Fruit fly (Drosophila melanogaster) whole organism, embryonic: ENCODE measurements around the gene CG10165.

Experiments
- Antp ChIP-seq: fragments of 200-800 bp; sonication (Bioruptor generic); optimal IDR thresholded peaks from 3 replicates; lab custom pipeline; 2016; ENCODE audit warnings: missing biosample characterization, missing genetic modification characterization
- Asciz ChIP-seq: fragments of 200-800 bp; sonication (Bioruptor generic); optimal IDR thresholded peaks from 2 replicates; lab custom pipeline; 2017; ENCODE audit warnings: missing biosample characterization, mild to moderate bottlenecking, missing genetic modification characterization, missing genetic modification reagents
- CG10431 ChIP-seq: fragments of 200-800 bp; sonication (Bioruptor generic); optimal IDR thresholded peaks from 3 replicates; lab custom pipeline; 2018; ENCODE audit warnings: missing biosample characterization, mild to moderate bottlenecking, missing genetic modification characterization
- CG12155 ChIP-seq: fragments of 200-800 bp; sonication (Bioruptor generic); optimal IDR thresholded peaks from 3 replicates; lab custom pipeline; 2016; ENCODE audit warnings: missing biosample characterization, missing genetic modification characterization
- CG1233 ChIP-seq: fragments of 200-800 bp; sonication (Bioruptor generic); optimal IDR thresholded peaks from 4 replicates; lab custom pipeline; 2018; ENCODE audit warnings: missing biosample characterization, mild to moderate bottlenecking, missing genetic modification characterization
- CG12659 ChIP-seq: fragments of 200-800 bp; sonication (Bioruptor generic); optimal IDR thresholded peaks from 3 replicates; lab custom pipeline; 2017; ENCODE audit warnings: mild to moderate bottlenecking, missing biosample characterization, missing genetic modification reagents, missing genetic modification characterization
- CG13775 ChIP-seq: fragments of 200-800 bp; sonication (Bioruptor generic); optimal IDR thresholded peaks from 3 replicates; lab custom pipeline; 2017; ENCODE audit warnings: missing biosample characterization, mild to moderate bottlenecking, missing genetic modification characterization
- CG15073 ChIP-seq: fragments of 200-800 bp; sonication (Bioruptor generic); optimal IDR thresholded peaks from 2 replicates; lab custom pipeline; 2016; ENCODE audit warnings: missing biosample characterization, missing genetic modification characterization
- CG18262 ChIP-seq: fragments of 200-800 bp; optimal IDR thresholded peaks from 3 replicates; lab custom pipeline; 2019; ENCODE audit warnings: missing biosample characterization, mild to moderate bottlenecking, missing genetic modification characterization, moderate library complexity
- CG18599 ChIP-seq: fragments of 200-800 bp; sonication (Bioruptor generic); optimal IDR thresholded peaks from 3 replicates; lab custom pipeline; 2017; ENCODE audit warnings: missing biosample characterization, missing genetic modification characterization, mild to moderate bottlenecking, moderate library complexity, missing genetic modification reagents
- CG4424 ChIP-seq: fragments of 200-800 bp; sonication (Bioruptor generic); optimal IDR thresholded peaks from 3 replicates; lab custom pipeline; 2016; ENCODE audit warnings: missing biosample characterization, missing genetic modification characterization
- CG4820 ChIP-seq: fragments of 200-800 bp; sonication (Bioruptor generic); optimal IDR thresholded peaks from 3 replicates; lab custom pipeline; 2016; ENCODE audit warnings: missing biosample characterization, missing genetic modification characterization
- CG4854 ChIP-seq: fragments of 200-800 bp; sonication (Bioruptor generic); optimal IDR thresholded peaks from 2 replicates; lab custom pipeline; 2016; ENCODE audit warnings: missing biosample characterization, missing genetic modification characterization, inconsistent platforms
- CG6254 ChIP-seq: fragments of 200-800 bp; sonication (Bioruptor generic); optimal IDR thresholded peaks from 3 replicates; lab custom pipeline; 2017; ENCODE audit warnings: mild to moderate bottlenecking, missing biosample characterization, missing genetic modification reagents, missing genetic modification characterization
- CG6813 ChIP-seq: fragments of 200-800 bp; sonication (Bioruptor generic); optimal IDR thresholded peaks from 2 replicates; lab custom pipeline; 2017; ENCODE audit warnings: missing biosample characterization, missing genetic modification characterization, mild to moderate bottlenecking, moderate library complexity, missing genetic modification reagents
- CG7839 ChIP-seq: fragments of 200-800 bp; sonication (Bioruptor generic); optimal IDR thresholded peaks from 3 replicates; lab custom pipeline; 2018; ENCODE audit warnings: missing biosample characterization, mild to moderate bottlenecking, missing genetic modification characterization, moderate library complexity
- CG8924 ChIP-seq: fragments of 200-800 bp; optimal IDR thresholded peaks from 3 replicates; lab custom pipeline; 2019; ENCODE audit warnings: missing biosample characterization, mild to moderate bottlenecking, missing genetic modification characterization, moderate library complexity
- H15 ChIP-seq: fragments of 200-800 bp; sonication (Bioruptor generic); IDR thresholded peaks from 3 replicates; pipeline ENCODE4 v1.3.6; 2022; ENCODE audit warnings: missing biosample characterization, missing genetic modification characterization
- HLH3B ChIP-seq: fragments of 200-800 bp; sonication (Bioruptor generic); IDR thresholded peaks from 2 replicates; pipeline ENCODE4 v1.3.6; 2022; ENCODE audit warnings: missing biosample characterization, missing genetic modification characterization
- Hr3 ChIP-seq: fragments of 200-800 bp; sonication (Bioruptor generic); optimal IDR thresholded peaks from 3 replicates; lab custom pipeline; 2016; ENCODE audit warnings: missing biosample characterization, missing genetic modification characterization
- Lhr ChIP-seq: fragments of 200-800 bp; sonication (Bioruptor generic); optimal IDR thresholded peaks from 3 replicates; lab custom pipeline; 2017; ENCODE audit warnings: mild to moderate bottlenecking, missing biosample characterization, missing genetic modification reagents, missing genetic modification characterization
- Rfx ChIP-seq: fragments of 200-800 bp; sonication (Bioruptor generic); IDR thresholded peaks from 2 replicates; pipeline ENCODE4 v1.3.6; 2022; ENCODE audit warnings: missing biosample characterization, missing genetic modification characterization
- Sox100B ChIP-seq: fragments of 200-800 bp; sonication (Bioruptor generic); optimal IDR thresholded peaks from 3 replicates; lab custom pipeline; 2018; ENCODE audit warnings: missing biosample characterization, mild to moderate bottlenecking, missing genetic modification characterization
- Xbp1 ChIP-seq: fragments of 200-800 bp; sonication (Bioruptor generic); optimal IDR thresholded peaks from 3 replicates; lab custom pipeline; 2016; ENCODE audit warnings: missing biosample characterization, mild to moderate bottlenecking, missing genetic modification characterization
- Xrp1 ChIP-seq: fragments of 200-800 bp; sonication (Bioruptor generic); IDR thresholded peaks from 2 replicates; pipeline ENCODE4 v1.3.6; 2022; ENCODE audit warnings: missing biosample characterization, missing genetic modification characterization
- ara ChIP-seq: fragments of 200-800 bp; sonication (Bioruptor generic); IDR thresholded peaks from 2 replicates; pipeline ENCODE4 v1.3.6; 2022; ENCODE audit warnings: missing biosample characterization, missing genetic modification characterization
- bbx ChIP-seq: fragments of 200-800 bp; sonication (Bioruptor generic); IDR thresholded peaks from 2 replicates; pipeline ENCODE4 v1.3.6; 2022; ENCODE audit warnings: missing biosample characterization, missing genetic modification characterization; ENCODE audit not compliant: partially characterized antibody
- bsh ChIP-seq, 2 experiments: fragments of 200-800 bp; sonication (Bioruptor generic); optimal IDR thresholded peaks; 2 replicates each; lab custom pipeline; 2017 to 2018; ENCODE audit warnings: mild to moderate bottlenecking in 2 of 2, missing biosample characterization in 2 of 2, missing genetic modification characterization in 2 of 2, moderate library complexity in 1 of 2
- ci ChIP-seq: fragments of 200-800 bp; sonication (Bioruptor generic); IDR thresholded peaks from 3 replicates; pipeline ENCODE4 v1.3.6; 2022; ENCODE audit warnings: missing biosample characterization, missing genetic modification characterization
- dmrt11E ChIP-seq: fragments of 200-800 bp; sonication (Bioruptor generic); optimal IDR thresholded peaks from 3 replicates; lab custom pipeline; 2018; ENCODE audit warnings: missing biosample characterization, mild to moderate bottlenecking, missing genetic modification characterization, moderate library complexity
- dysf ChIP-seq: fragments of 200-800 bp; sonication (Bioruptor generic); IDR thresholded peaks from 3 replicates; pipeline ENCODE4 v1.3.6; 2022; ENCODE audit warnings: missing biosample characterization, missing genetic modification characterization
- fd64A ChIP-seq: fragments of 200-800 bp; sonication (Bioruptor generic); optimal IDR thresholded peaks from 3 replicates; lab custom pipeline; 2018; ENCODE audit warnings: missing biosample characterization, mild to moderate bottlenecking, missing genetic modification characterization
- gcm ChIP-seq: fragments of 200-800 bp; sonication (Bioruptor generic); optimal IDR thresholded peaks from 2 replicates; lab custom pipeline; 2019; ENCODE audit warnings: missing biosample characterization, mild to moderate bottlenecking, missing genetic modification characterization, moderate library complexity
- gsb-n ChIP-seq: fragments of 200-800 bp; sonication (Bioruptor generic); optimal IDR thresholded peaks from 3 replicates; lab custom pipeline; 2018; ENCODE audit warnings: missing biosample characterization, mild to moderate bottlenecking, missing genetic modification characterization
- hbn ChIP-seq: fragments of 200-800 bp; sonication (Bioruptor generic); IDR thresholded peaks from 2 replicates; pipeline ENCODE4 v1.3.6; 2022; ENCODE audit warnings: missing biosample characterization, missing genetic modification characterization; ENCODE audit not compliant: partially characterized antibody
- her ChIP-seq: fragments of 200-800 bp; sonication (Bioruptor generic); optimal IDR thresholded peaks from 2 replicates; lab custom pipeline; 2016; ENCODE audit warnings: missing biosample characterization, missing genetic modification characterization
- lilli ChIP-seq: fragments of 200-800 bp; sonication (Bioruptor generic); optimal IDR thresholded peaks from 3 replicates; lab custom pipeline; 2016; ENCODE audit warnings: missing biosample characterization, missing genetic modification characterization
- lola ChIP-seq, 3 experiments: fragments of >200 bp in 2 of 3; fragments of 200-800 bp in 1 of 3; sonication (Bioruptor generic) in 1 of 3; optimal IDR thresholded peaks; 2 replicates each; lab custom pipeline; 2017 to 2019; ENCODE audit warnings: missing biosample characterization in 3 of 3, missing genetic modification characterization in 3 of 3, mild to moderate bottlenecking in 1 of 3, moderate library complexity in 1 of 3
- nom ChIP-seq: fragments of 200-800 bp; sonication (Bioruptor generic); optimal IDR thresholded peaks from 2 replicates; lab custom pipeline; 2017; ENCODE audit warnings: missing biosample characterization, missing genetic modification characterization, mild to moderate bottlenecking, moderate library complexity, missing genetic modification reagents
- odd ChIP-seq: fragments of 200-800 bp; sonication (Bioruptor generic); optimal IDR thresholded peaks from 2 replicates; lab custom pipeline; 2017; ENCODE audit warnings: missing biosample characterization, mild to moderate bottlenecking, missing genetic modification characterization
- org-1 ChIP-seq: fragments of 200-800 bp; sonication (Bioruptor generic); optimal IDR thresholded peaks from 2 replicates; lab custom pipeline; 2017; ENCODE audit warnings: missing biosample characterization, missing genetic modification characterization
- pb ChIP-seq: fragments of 200-800 bp; sonication (Bioruptor generic); optimal IDR thresholded peaks from 3 replicates; lab custom pipeline; 2016; ENCODE audit warnings: missing biosample characterization, missing genetic modification characterization
- pho ChIP-seq: fragments of 200-800 bp; sonication (Bioruptor generic); optimal IDR thresholded peaks from 2 replicates; lab custom pipeline; 2016; ENCODE audit warnings: missing biosample characterization, missing genetic modification characterization
- slbo ChIP-seq: fragments of 200-800 bp; sonication (Bioruptor generic); IDR thresholded peaks from 2 replicates; pipeline ENCODE4 v1.3.6; 2022; ENCODE audit warnings: missing biosample characterization, missing genetic modification characterization
- ssp ChIP-seq: fragments of 200-800 bp; sonication (Bioruptor generic); IDR thresholded peaks from 2 replicates; pipeline ENCODE4 v1.3.6; 2022; ENCODE audit warnings: missing biosample characterization, missing genetic modification characterization
- tup ChIP-seq: fragments of 200-800 bp; sonication (Bioruptor generic); optimal IDR thresholded peaks from 2 replicates; lab custom pipeline; 2016; ENCODE audit warnings: missing biosample characterization, mild to moderate bottlenecking, missing genetic modification characterization, moderate library complexity
- twi ChIP-seq: fragments of 200-800 bp; optimal IDR thresholded peaks from 2 replicates; lab custom pipeline; 2019; ENCODE audit warnings: missing biosample characterization, mild to moderate bottlenecking, missing genetic modification characterization, moderate library complexity
- zfh1 ChIP-seq: fragments of 200-800 bp; sonication (Bioruptor generic); IDR thresholded peaks from 3 replicates; pipeline ENCODE4 v1.3.6; 2022; ENCODE audit warnings: missing biosample characterization, missing genetic modification characterization

The CG10165 gene

DNA sequence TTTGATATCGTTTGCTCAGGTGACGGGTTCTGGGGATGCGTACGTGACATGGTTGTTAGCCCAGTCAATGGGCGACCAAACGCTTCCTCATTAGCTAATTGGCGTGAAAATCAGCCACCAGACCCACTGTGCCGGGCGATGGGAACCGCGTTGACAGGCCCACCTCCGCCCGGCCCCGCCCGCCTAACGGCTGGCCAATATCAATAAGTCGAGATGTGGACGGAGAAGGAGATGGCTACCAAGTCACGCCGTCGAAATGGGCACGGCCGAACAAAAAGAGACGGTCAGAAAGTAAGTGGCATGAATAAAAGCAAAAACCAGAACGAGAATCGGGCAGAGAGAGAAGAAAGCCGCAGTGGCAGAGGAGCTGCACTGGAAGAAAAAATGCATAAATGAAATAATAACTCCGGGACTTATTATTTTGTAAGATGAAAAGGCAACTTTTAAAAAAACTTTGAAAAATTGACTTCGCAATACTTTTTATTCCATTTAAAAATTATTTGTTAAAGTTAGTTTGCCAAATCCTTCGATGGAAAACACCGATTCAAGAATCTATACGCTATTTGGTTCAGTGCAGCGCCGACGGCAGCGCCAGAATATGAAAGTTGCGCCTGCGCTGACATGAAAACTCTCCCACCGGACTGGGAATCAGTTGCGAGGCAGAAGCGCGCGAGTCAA is 7.8 kb upstream of the CG10165 start, which contains the start of gene CG13082 (continued):
- peak; percentile 81 for TF ChIP-seq Xrp1 (GFP tag; lab: Robert Waterston, UW)
- TF ChIP-seq zfh1 (GFP tag; lab: Robert Waterston, UW) = peak; percentile 65
- TF ChIP-seq bbx (GFP tag; lab: Robert Waterston, UW) = no peak
- TF ChIP-seq CG6254 (GFP tag; lab: Kevin White, UChicago) = peak; percentile 76
- TF ChIP-seq fd64A = no peak
- peak; percentile 16 for TF ChIP-seq Antp (GFP tag; lab: Kevin White, UChicago)
- peak; percentile 81 for TF ChIP-seq CG18262 (tag; lab: Kevin White, UChicago)
- no peak for TF ChIP-seq Rfx (GFP tag; lab: Robert Waterston, UW)
- TF ChIP-seq CG15073 (GFP tag; lab: Kevin White, UChicago) = no peak
- 0 out of 2 replicates have a peak, but pooled peaks have one; percentile 26 for TF ChIP-seq ssp
- no peak for TF ChIP-seq her (GFP tag; lab: Kevin White, UChicago)
- peak; percentile 54 for TF ChIP-seq gcm (GFP tag; lab: Kevin White, UChicago)
- TF ChIP-seq CG13775 (GFP tag; lab: Kevin White, UChicago) = peak; percentile 54
- peak; percentile 62 for TF ChIP-seq CG8924 (tag; lab: Kevin White, UChicago)
- TF ChIP-seq org-1 (GFP tag; lab: Kevin White, UChicago) = no peak
- TF ChIP-seq gsb-n (tag; lab: Kevin White, UChicago) = peak; percentile 77
- peak; percentile 48 for TF ChIP-seq Sox100B (GFP tag; lab: Kevin White, UChicago)
- TF ChIP-seq Hr3 (GFP tag; lab: Kevin White, UChicago) = peak; percentile 26
- peak; percentile 39 for TF ChIP-seq twi (tag; lab: Kevin White, UChicago)
- TF ChIP-seq Xbp1 (GFP tag; lab: Kevin White, UChicago) = peak; percentile 31
- TF ChIP-seq lola (GFP tag; optimal IDR thresholded peaks at IDR 0.05; lab: Kevin White, UChicago) = peak in 1 of 3 experiments; percentile 80
- 0 out of 3 replicates have a peak, but pooled peaks have one; percentile 17 for TF ChIP-seq dysf (GFP tag; lab: Robert Waterston, UW)
- TF ChIP-seq CG12659 = peak; percentile 5
- TF ChIP-seq CG4820 (GFP tag; lab: Kevin White, UChicago) = peak; percentile 61
- TF ChIP-seq dmrt11E (tag; lab: Kevin White, UChicago) = peak; percentile 74
- TF ChIP-seq hbn (GFP tag; lab: Robert Waterston, UW) = no peak
- peak; percentile 10 for TF ChIP-seq tup
- TF ChIP-seq H15 (GFP tag; lab: Robert Waterston, UW) = 0 out of 3 replicates have a peak, but pooled peaks have one; percentile 11
- TF ChIP-seq CG12155 = peak; percentile 10
- peak; percentile 44 for TF ChIP-seq Lhr (GFP tag; lab: Kevin White, UChicago)
- peak; percentile 59 for TF ChIP-seq CG7839
- TF ChIP-seq Asciz = peak; percentile 39
- TF ChIP-seq ara (GFP tag; lab: Robert Waterston, UW) = peak; percentile 51; the same call in 1 of the 2 replicates
- peak; percentile 75 for TF ChIP-seq CG4424
- TF ChIP-seq bsh (GFP tag; optimal IDR thresholded peaks at IDR 0.05; lab: Kevin White, UChicago) = peak; percentile 77 to 90
- no peak for TF ChIP-seq CG4854
- TF ChIP-seq CG6813 (GFP tag; lab: Kevin White, UChicago) = peak; percentile 3
- TF ChIP-seq CG18599 (GFP tag; lab: Kevin White, UChicago) = peak; percentile 30
- peak; percentile 54; the same call in 2 of the 3 replicates for TF ChIP-seq ci (GFP tag; lab: Robert Waterston, UW)
- no peak for TF ChIP-seq HLH3B (GFP tag; lab: Robert Waterston, UW)
- TF ChIP-seq nom (GFP tag; lab: Kevin White, UChicago) = peak; percentile 53
- peak; percentile 25 for TF ChIP-seq CG1233 (GFP tag; lab: Kevin White, UChicago)
- TF ChIP-seq slbo (GFP tag; lab: Robert Waterston, UW) = no peak
- TF ChIP-seq pho (GFP tag; lab: Kevin White, UChicago) = peak; percentile 28
- peak; percentile 70 for TF ChIP-seq CG10431 (GFP tag; lab: Kevin White, UChicago)
- no peak for TF ChIP-seq odd (GFP tag; lab: Kevin White, UChicago)
- TF ChIP-seq lilli (GFP tag; lab: Kevin White, UChicago) = peak; percentile 29
- no peak for TF ChIP-seq pb
